Fruit fly (Drosophila melanogaster) whole organism, wandering third instar larva: ENCODE data around the gene CG42779.
A peak's percentile ranks its signal among the peaks of the same experiment; 100 is the strongest.

Source experiments
- Abd-B ChIP-seq: fragments of >200 bp; optimal IDR thresholded peaks from 2 replicates; lab custom pipeline; 2017; ENCODE audit warnings: missing biosample characterization, missing genetic modification characterization
- CG32264 ChIP-seq: fragments of 200-800 bp; sonication (Bioruptor generic); optimal IDR thresholded peaks from 2 replicates; lab custom pipeline; 2016; ENCODE audit warnings: missing biosample characterization, missing genetic modification characterization
- CG9705 ChIP-seq: fragments of 200-800 bp; sonication (Bioruptor generic); optimal IDR thresholded peaks from 2 replicates; lab custom pipeline; 2018; ENCODE audit warnings: missing biosample characterization, mild to moderate bottlenecking, missing genetic modification characterization
- Dfd ChIP-seq: fragments of >200 bp; optimal IDR thresholded peaks from 2 replicates; lab custom pipeline; 2017; ENCODE audit warnings: missing biosample characterization, missing genetic modification characterization
- Dif ChIP-seq: fragments of 200-275, 200-300 bp; sonication (Bioruptor generic); optimal IDR thresholded peaks from 2 replicates; lab custom pipeline; 2018; ENCODE audit warnings: missing biosample characterization, missing genetic modification characterization; ENCODE audit not compliant: partially characterized antibody
- HLH106 ChIP-seq: fragments of 200-800 bp; optimal IDR thresholded peaks from 3 replicates; lab custom pipeline; 2019; ENCODE audit warnings: missing biosample characterization, mild to moderate bottlenecking, missing genetic modification characterization, moderate library complexity
- Hnf4 ChIP-seq: fragments of 200-800 bp; sonication (Bioruptor generic); optimal IDR thresholded peaks from 2 replicates; lab custom pipeline; 2016; ENCODE audit warnings: missing biosample characterization, mild to moderate bottlenecking, missing genetic modification characterization
- Hr78 ChIP-seq: fragments of >200 bp; optimal IDR thresholded peaks from 2 replicates; lab custom pipeline; 2017; ENCODE audit warnings: missing biosample characterization, missing genetic modification characterization
- Hr83 ChIP-seq: fragments of 200-300 bp; sonication (Bioruptor generic); optimal IDR thresholded peaks from 2 replicates; lab custom pipeline; 2016; ENCODE audit warnings: missing biosample characterization, mild to moderate bottlenecking, missing genetic modification characterization, moderate library complexity; ENCODE audit not compliant: poor library complexity, severe bottlenecking
- Jra ChIP-seq: sonication (Bioruptor generic); optimal IDR thresholded peaks from 2 replicates; lab custom pipeline; 2016; ENCODE audit warnings: missing biosample characterization, missing genetic modification characterization
- Mio ChIP-seq: sonication (Bioruptor generic); optimal IDR thresholded peaks from 2 replicates; lab custom pipeline; 2016; ENCODE audit warnings: missing biosample characterization, missing genetic modification characterization
- Myc ChIP-seq: fragments of >200 bp; optimal IDR thresholded peaks from 2 replicates; lab custom pipeline; 2017
- N ChIP-seq: fragments of >200 bp; optimal IDR thresholded peaks from 2 replicates; lab custom pipeline; 2018; ENCODE audit warnings: missing biosample characterization, missing external identifiers, missing genetic modification characterization
- Rel ChIP-seq, 2 experiments: fragments of 200-800 bp; sonication (Bioruptor generic) in 1 of 2; optimal IDR thresholded peaks; 2 replicates in 1 of 2; 3 replicates in 1 of 2; lab custom pipeline; 2016 to 2019; ENCODE audit warnings: mild to moderate bottlenecking in 2 of 2, missing biosample characterization in 2 of 2, missing genetic modification characterization in 2 of 2, moderate library complexity in 1 of 2
- Sp1 ChIP-seq: fragments of 200-800 bp; sonication (Bioruptor generic); optimal IDR thresholded peaks from 3 replicates; lab custom pipeline; 2019; ENCODE audit warnings: missing biosample characterization, mild to moderate bottlenecking, missing genetic modification characterization, moderate library complexity
- Vsx2 ChIP-seq: fragments of 200-300, 225-300 bp; sonication (Bioruptor generic); optimal IDR thresholded peaks from 2 replicates; lab custom pipeline; 2018; ENCODE audit warnings: missing biosample characterization, missing genetic modification characterization; ENCODE audit not compliant: partially characterized antibody
- brk ChIP-seq: fragments of 200-800 bp; sonication (Bioruptor generic); optimal IDR thresholded peaks from 2 replicates; lab custom pipeline; 2016; ENCODE audit warnings: missing biosample characterization, mild to moderate bottlenecking, missing genetic modification characterization
- dmrt93B ChIP-seq: fragments of 200-800 bp; sonication (Bioruptor generic); optimal IDR thresholded peaks from 2 replicates; lab custom pipeline; 2018; ENCODE audit warnings: missing biosample characterization, mild to moderate bottlenecking, missing genetic modification characterization
- dsf ChIP-seq: sonication (Bioruptor generic); optimal IDR thresholded peaks from 2 replicates; lab custom pipeline; 2016; ENCODE audit warnings: missing biosample characterization, missing genetic modification characterization, borderline replicate concordance
- h ChIP-seq: fragments of 200-800 bp; sonication (Bioruptor generic); optimal IDR thresholded peaks from 3 replicates; lab custom pipeline; 2016; ENCODE audit warnings: missing biosample characterization, mild to moderate bottlenecking, missing genetic modification characterization
- pan ChIP-seq: fragments of >200 bp; optimal IDR thresholded peaks from 2 replicates; lab custom pipeline; 2017
- rgr ChIP-seq: fragments of 200-800 bp; sonication (Bioruptor generic); optimal IDR thresholded peaks from 3 replicates; lab custom pipeline; 2016; ENCODE audit warnings: missing biosample characterization, mild to moderate bottlenecking, missing genetic modification characterization
- sage ChIP-seq: fragments of 200-800 bp; sonication (Bioruptor generic); optimal IDR thresholded peaks from 2 replicates; lab custom pipeline; 2016; ENCODE audit warnings: missing biosample characterization, mild to moderate bottlenecking, missing genetic modification characterization
- sv ChIP-seq: fragments of 200-800 bp; sonication (Bioruptor generic); optimal IDR thresholded peaks from 3 replicates; lab custom pipeline; 2016; ENCODE audit warnings: missing biosample characterization, missing genetic modification characterization
- tai ChIP-seq: sonication (Bioruptor generic); optimal IDR thresholded peaks from 2 replicates; lab custom pipeline; 2016; ENCODE audit warnings: missing biosample characterization, missing genetic modification characterization
- usp ChIP-seq: fragments of >200 bp; optimal IDR thresholded peaks from 2 replicates; lab custom pipeline; 2017; ENCODE audit warnings: missing biosample characterization, missing genetic modification characterization
- woc ChIP-seq: sonication (Bioruptor generic); optimal IDR thresholded peaks from 2 replicates; lab custom pipeline; 2016; ENCODE audit warnings: missing biosample characterization, mild to moderate bottlenecking, missing genetic modification characterization

Gene CG42779

dm6 chr3R:17082471-17082870 lies 38.9 kb upstream of the CG42779 start:
- TF ChIP-seq Vsx2 (GFP tag; lab: Kevin White, UChicago) (no peak), Dfd (GFP tag; lab: Kevin White, UChicago) (no peak), rgr (no peak), usp (GFP tag; lab: Kevin White, UChicago) (no peak), dsf (GFP tag; lab: Kevin White, UChicago) (no peak), CG32264 (GFP tag; lab: Kevin White, UChicago) (no peak), Abd-B (no peak), tai (no peak), HLH106 (tag; lab: Kevin White, UChicago) (no peak), Hr78 (no peak), CG9705 (GFP tag; lab: Kevin White, UChicago) (no peak), Mio (no peak), pan (lab: Kevin White, UChicago) (no peak), woc (GFP tag; lab: Kevin White, UChicago) (no peak)
- TF ChIP-seq, all 38 proteins: peak for 0

- TF ChIP-seq sv (GFP tag; lab: Kevin White, UChicago) (no peak), Rel (GFP tag; optimal IDR thresholded peaks at IDR 0.05; lab: Kevin White, UChicago) (no peak), Rel (tag; optimal IDR thresholded peaks at IDR 0.05; lab: Kevin White, UChicago) (peak; percentile 5)
Observed at dm6 chr3R:17085029-17085807, 36.2 kb upstream of the CG42779 start, which contains the start of gene GckIII. Gene GckIII (plus strand): TSS chr3R:17085513.

DNA sequence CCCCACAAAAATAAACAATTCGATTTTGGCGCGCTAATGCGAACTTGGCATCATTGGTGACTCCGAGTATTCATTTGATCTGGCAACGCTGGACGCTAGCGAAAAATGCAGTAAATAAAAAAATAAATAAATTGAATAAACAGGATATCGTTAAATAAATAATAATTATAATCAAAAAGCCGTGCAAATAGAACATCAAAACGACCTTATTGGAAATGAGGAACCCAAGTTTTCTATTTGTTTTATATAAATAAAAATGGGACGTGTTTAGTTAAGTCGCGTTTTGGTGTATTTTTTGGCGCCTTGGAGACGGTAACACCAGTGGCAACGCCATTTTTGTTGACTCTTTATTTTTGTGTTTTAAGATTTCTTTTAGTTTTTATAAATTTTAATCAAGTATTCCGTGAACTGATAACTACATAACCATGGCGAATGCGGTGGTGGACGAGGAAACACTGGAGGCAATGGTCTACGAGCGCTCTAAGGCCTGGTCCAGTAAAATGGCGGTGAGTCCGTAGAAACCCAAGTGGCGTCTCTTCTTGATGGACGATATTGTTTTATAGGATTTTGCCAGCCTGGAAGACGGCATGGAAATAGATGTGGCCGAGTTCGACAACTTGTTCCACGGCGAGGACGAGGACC lies 33.3 kb upstream of the CG42779 start, which contains the start of gene cal1:
Gene cal1, plus strand, starts transcription at position 304 of the 642 bp plus-strand sequence.
- TF ChIP-seq dmrt93B (no peak), Vsx2 (GFP tag; lab: Kevin White, UChicago) (no peak), Rel (GFP tag; optimal IDR thresholded peaks at IDR 0.05; lab: Kevin White, UChicago) (no peak), Rel (tag; optimal IDR thresholded peaks at IDR 0.05; lab: Kevin White, UChicago) (peak; percentile 83), Dif (GFP tag; lab: Kevin White, UChicago) (peak; percentile 32), brk (GFP tag; lab: Kevin White, UChicago) (no peak), Myc (lab: Kevin White, UChicago) (no peak), Sp1 (GFP tag; lab: Kevin White, UChicago) (no peak)

DNA sequence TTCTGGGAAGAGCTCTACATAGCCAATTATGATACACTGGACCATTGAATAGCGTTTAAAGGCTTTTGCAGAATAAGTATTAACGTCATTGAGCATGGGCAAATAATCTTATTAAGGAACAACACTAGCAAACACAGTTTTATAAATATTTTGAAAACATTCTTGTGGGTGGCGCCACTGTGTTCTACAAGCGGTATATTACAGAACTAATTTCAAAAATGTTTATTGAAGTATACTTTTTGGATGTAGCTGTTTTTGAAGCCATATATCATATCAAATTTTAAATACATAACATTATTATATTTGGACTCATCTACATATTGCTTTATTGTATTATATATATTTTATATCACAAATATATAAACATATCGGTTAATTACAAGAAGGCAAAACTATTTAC lies 12.5 kb upstream of the CG42779 start:
- TF ChIP-seq Dif (GFP tag; lab: Kevin White, UChicago) (no peak), Myc (lab: Kevin White, UChicago) (peak; percentile 58)

DNA sequence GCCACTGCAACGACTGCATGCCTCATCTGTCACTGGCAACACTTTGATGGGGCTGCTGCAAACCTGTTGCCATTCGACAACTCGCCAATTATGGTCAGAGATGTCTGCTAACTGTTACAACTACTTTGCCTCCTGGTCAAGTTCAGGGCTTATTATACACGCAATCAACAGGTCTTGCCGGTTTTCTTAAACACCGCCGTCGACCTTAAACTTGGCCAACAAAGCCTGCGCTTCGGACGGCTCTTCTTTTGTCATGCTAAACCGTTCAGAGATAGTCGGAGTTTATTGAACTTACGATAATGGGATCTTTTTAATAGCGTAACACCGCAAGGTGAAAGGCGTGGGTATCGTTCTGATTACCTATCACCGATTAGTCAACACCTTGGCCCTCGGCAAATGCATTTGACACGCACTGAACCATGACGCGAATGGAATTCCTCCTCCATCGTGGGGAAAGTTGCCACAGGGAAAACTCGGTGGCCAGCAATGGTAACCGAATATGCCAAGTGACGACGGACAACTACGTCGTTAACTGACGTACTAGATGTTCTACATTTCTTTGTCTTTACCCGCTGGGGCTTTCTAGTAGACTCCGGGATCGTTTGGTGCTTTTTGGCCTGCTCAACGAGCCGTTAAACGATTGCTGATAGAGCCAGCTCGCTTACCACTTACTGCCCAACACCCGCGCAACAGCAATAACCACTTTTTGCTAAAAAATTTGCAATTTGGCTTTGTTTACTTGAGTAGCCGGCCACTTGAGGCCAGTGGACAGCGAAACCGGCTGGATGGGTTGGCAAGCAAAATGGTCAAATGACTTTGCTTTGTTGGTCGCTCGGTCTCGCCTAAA lies 10.3 kb upstream of the CG42779 start:
- TF ChIP-seq dmrt93B (no peak), Rel (GFP tag; optimal IDR thresholded peaks at IDR 0.05; lab: Kevin White, UChicago) (no peak), Rel (tag; optimal IDR thresholded peaks at IDR 0.05; lab: Kevin White, UChicago) (peak; percentile 62), h (GFP tag; lab: Kevin White, UChicago) (peak; percentile 58), Abd-B (no peak), Vsx2 (GFP tag; lab: Kevin White, UChicago) (peak; percentile 35), Jra (no peak), sage (no peak), N (GFP tag; lab: Kevin White, UChicago) (no peak)

DNA sequence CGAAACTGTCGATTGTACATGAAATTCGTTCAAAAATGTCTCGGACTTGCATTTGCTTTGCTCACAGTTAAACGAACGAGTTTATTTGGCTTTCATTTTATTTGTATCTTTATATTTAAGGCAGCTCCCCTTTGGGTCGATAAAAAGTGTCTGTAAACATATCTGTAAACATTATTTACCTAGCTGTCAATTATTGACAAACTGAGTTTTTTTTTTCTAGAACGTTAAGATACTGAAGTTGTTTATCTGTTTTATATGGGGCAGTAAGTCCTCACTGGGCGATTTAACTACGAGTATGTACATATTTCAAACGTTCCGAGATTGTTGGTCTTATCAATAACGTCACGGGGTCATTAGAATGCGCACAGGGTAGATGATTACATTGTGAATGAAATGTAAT lies 5.7 kb upstream of the CG42779 start:
- no peak for TF ChIP-seq pan (lab: Kevin White, UChicago)
- TF ChIP-seq h (GFP tag; lab: Kevin White, UChicago): peak; percentile 40
- no peak for TF ChIP-seq Myc (lab: Kevin White, UChicago)
- TF ChIP-seq Hr83 (GFP tag; lab: Kevin White, UChicago): peak; percentile 61
- peak; percentile 3 for TF ChIP-seq Hnf4
- TF ChIP-seq brk (GFP tag; lab: Kevin White, UChicago): peak; percentile 24
- TF ChIP-seq sage: peak; percentile 42
- TF ChIP-seq, all 38 proteins: peak for 5
